Fruit fly (Drosophila melanogaster): ENCODE results near the gene tal-3A.

Gene tal-3A

DNA sequence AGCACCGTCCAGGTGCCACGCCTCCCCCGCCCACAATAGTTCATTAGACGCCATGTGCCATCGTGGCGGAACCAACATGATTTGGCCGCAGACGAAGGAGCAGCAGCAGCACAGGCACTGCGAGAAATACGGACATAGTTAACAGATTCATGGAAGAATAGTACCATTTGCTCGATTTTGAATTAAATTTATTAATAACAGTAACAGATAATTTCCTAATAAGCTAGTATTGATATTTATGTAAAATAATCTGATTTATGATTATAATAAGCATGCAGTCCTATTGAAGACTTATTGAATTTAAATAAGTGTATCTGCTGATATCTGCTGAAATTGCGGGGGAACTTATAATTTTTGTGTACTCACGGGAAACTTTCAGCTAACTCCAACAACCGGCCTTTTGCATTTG lies 15.6 kb upstream of the tal-3A start:
- TF ChIP-seq ci (GFP tag; IDR thresholded peaks at IDR 0.05) (peak; percentile 39; the same call in 1 of the 3 replicates), esg (GFP tag; conservative IDR thresholded peaks at IDR 0.05) (0 out of 2 replicates have a peak, but pooled peaks have one; percentile 15), jumu (GFP tag; optimal IDR thresholded peaks at IDR 0.05) (no peak), Awh (GFP tag; IDR thresholded peaks at IDR 0.05) (peak; percentile 55; the same call in 1 of the 2 replicates), CG9437 (GFP tag; optimal IDR thresholded peaks at IDR 0.05) (peak; percentile 11), CG31441 (GFP tag; IDR thresholded peaks at IDR 0.05) (peak; percentile 33; the same call in 1 of the 2 replicates), CrebB (tag; optimal IDR thresholded peaks at IDR 0.05) (no peak), sima (GFP tag; optimal IDR thresholded peaks at IDR 0.05) (no peak), sens (GFP tag) (peak; percentile 81), Pdp1 (GFP tag; optimal IDR thresholded peaks at IDR 0.05) (no peak), CG10979 (tag; optimal IDR thresholded peaks at IDR 0.05) (peak; percentile 31), tin (GFP tag; optimal IDR thresholded peaks at IDR 0.05) (peak; percentile 0), CG6254 (GFP tag; optimal IDR thresholded peaks at IDR 0.05) (peak; percentile 16), CG1603 (tag; optimal IDR thresholded peaks at IDR 0.05) (peak; percentile 37), CG6654 (GFP tag; optimal IDR thresholded peaks at IDR 0.05) (no peak), CG14710 (tag; optimal IDR thresholded peaks at IDR 0.05) (peak; percentile 8), CG4424 (GFP tag; optimal IDR thresholded peaks at IDR 0.05) (peak; percentile 3), CG4617 (GFP tag; optimal IDR thresholded peaks at IDR 0.05; ENCODE audit: borderline replicate concordance) (no peak), Hey (tag; optimal IDR thresholded peaks at IDR 0.05) (no peak), gem (tag; optimal IDR thresholded peaks at IDR 0.05) (peak; percentile 28), Sox100B (GFP tag; optimal IDR thresholded peaks at IDR 0.05) (peak; percentile 2), al (GFP tag; IDR thresholded peaks at IDR 0.05) (no peak), gce (GFP tag; IDR thresholded peaks at IDR 0.05) (no peak), dmrt11E (tag; optimal IDR thresholded peaks at IDR 0.05) (peak; percentile 2), gsb-n (tag; optimal IDR thresholded peaks at IDR 0.05) (peak; percentile 30), her (GFP tag; optimal IDR thresholded peaks at IDR 0.05) (no peak), Blimp-1 (GFP tag; optimal IDR thresholded peaks at IDR 0.05) (peak; percentile 26), bsh (GFP tag; optimal IDR thresholded peaks at IDR 0.05) (peak in 1 of 2 experiments; percentile 51), Sox102F (GFP tag; optimal IDR thresholded peaks at IDR 0.05) (peak; percentile 28), knrl (GFP tag; IDR thresholded peaks at IDR 0.05; ENCODE audit: partially characterized antibody) (no peak), fd96Cb (tag; optimal IDR thresholded peaks at IDR 0.05) (peak; percentile 5), CG18262 (tag; optimal IDR thresholded peaks at IDR 0.05) (peak; percentile 39), CG31224 (GFP tag; IDR thresholded peaks at IDR 0.05) (0 out of 2 replicates have a peak, but pooled peaks have one; percentile 1), tx (GFP tag; optimal IDR thresholded peaks at IDR 0.05) (no peak), CG17361 (GFP tag; IDR thresholded peaks at IDR 0.05) (peak; percentile 41; the same call in 1 of the 3 replicates), HLH3B (GFP tag; IDR thresholded peaks at IDR 0.05) (0 out of 2 replicates have a peak, but pooled peaks have one; percentile 5), dmrt99B (tag; optimal IDR thresholded peaks at IDR 0.05) (peak; percentile 23), Oli (tag; optimal IDR thresholded peaks at IDR 0.05) (peak; percentile 1), lola (GFP tag; optimal IDR thresholded peaks at IDR 0.05) (peak in 1 of 3 experiments; percentile 26), zf30C (GFP tag; optimal IDR thresholded peaks at IDR 0.05) (peak; percentile 23), CG3065 (GFP tag; optimal IDR thresholded peaks at IDR 0.05) (peak; percentile 67), CG7556 (GFP tag; optimal IDR thresholded peaks at IDR 0.05) (peak; percentile 22), HLHmδ (GFP tag; optimal IDR thresholded peaks at IDR 0.05) (peak; percentile 27), phol (tag; optimal IDR thresholded peaks at IDR 0.05) (peak; percentile 46), CG30403 (GFP tag; optimal IDR thresholded peaks at IDR 0.05) (peak; percentile 3), Ptx1 (GFP tag; IDR thresholded peaks at IDR 0.05) (0 out of 2 replicates have a peak, but pooled peaks have one; percentile 12), CG2678 (tag; optimal IDR thresholded peaks at IDR 0.05) (peak; percentile 3), repo (GFP tag; optimal IDR thresholded peaks at IDR 0.05) (no peak), CG8388 (GFP tag; optimal IDR thresholded peaks at IDR 0.05) (peak; percentile 23)

All from whole organism, embryonic.